Fruit fly (Drosophila melanogaster): ENCODE data around the gene Sfp33A2.

- TF ChIP-seq CG8478 (optimal IDR thresholded peaks at IDR 0.05) (no peak), CTCF (optimal IDR thresholded peaks at IDR 0.05) (no peak)
Observed at dm6 chr2L:11841538-11841937, 4.0 kb downstream of the Sfp33A2 start.

All from S2 (cell line).